Worm (Caenorhabditis elegans) whole organism, mixed stage, embryonic: ENCODE data around the gene clec-32.

Source experiments
- blmp-1 ChIP-seq: fragments of 150-350 bp; optimal IDR thresholded peaks from 2 replicates; lab custom pipeline; 2014; ENCODE audit warnings: missing biosample characterization, missing genetic modification characterization
- elt-1 ChIP-seq: sonication (generic microtip); optimal IDR thresholded peaks from 2 replicates; lab custom pipeline; 2017; ENCODE audit warnings: missing genetic modification characterization, mild to moderate bottlenecking, missing compliant biosample characterization, antibody characterized with exemption, moderate library complexity, borderline replicate concordance; ENCODE audit not compliant: insufficient read depth
- ham-2 ChIP-seq: fragments of 200-800 bp; sonication (Bioruptor generic); optimal IDR thresholded peaks from 2 replicates; lab custom pipeline; 2018; ENCODE audit warnings: mild to moderate bottlenecking, missing genetic modification characterization, missing compliant biosample characterization
- lin-13 ChIP-seq: fragments of 150-350 bp; optimal IDR thresholded peaks from 2 replicates; lab custom pipeline; 2014; ENCODE audit warnings: missing biosample characterization, missing genetic modification characterization
- mab-5 ChIP-seq: fragments of 150-350 bp; optimal IDR thresholded peaks from 2 replicates; lab custom pipeline; 2014; ENCODE audit warnings: missing biosample characterization, missing genetic modification characterization
- nhr-237 ChIP-seq: fragments of 150-350 bp; optimal IDR thresholded peaks from 2 replicates; lab custom pipeline; 2014; ENCODE audit warnings: missing biosample characterization, missing genetic modification characterization
- nhr-76 ChIP-seq: sonication (generic microtip); optimal IDR thresholded peaks from 2 replicates; lab custom pipeline; 2017; ENCODE audit warnings: missing biosample characterization, missing genetic modification characterization
- unc-120 ChIP-seq: sonication (generic microtip); optimal IDR thresholded peaks from 2 replicates; lab custom pipeline; 2017; ENCODE audit warnings: missing genetic modification characterization, missing compliant biosample characterization; ENCODE audit not compliant: poor library complexity, severe bottlenecking
- zip-8 ChIP-seq: fragments of 150-350 bp; optimal IDR thresholded peaks from 2 replicates; lab custom pipeline; 2014; ENCODE audit warnings: missing biosample characterization, missing genetic modification characterization
- ztf-11 ChIP-seq: fragments of 150-350 bp; optimal IDR thresholded peaks from 2 replicates; lab custom pipeline; 2014; ENCODE audit warnings: missing biosample characterization, missing genetic modification characterization

ce11 chrV:16821270-16821737, 40.3 kb downstream of the clec-32 start, which contains the start of gene T20B3.14:
- TF ChIP-seq blmp-1 (tag; lab: Kevin White, UChicago) (no peak), ztf-11 (tag; lab: Kevin White, UChicago) (no peak), nhr-76 (tag; lab: Kevin White, UChicago) (no peak), nhr-237 (no peak), ham-2 (no peak), lin-13 (no peak), elt-1 (no peak), unc-120 (tag; lab: Kevin White, UChicago) (no peak), mab-5 (tag; lab: Kevin White, UChicago) (no peak), zip-8 (peak; percentile 83)
